Fruit fly (Drosophila melanogaster) whole organism, pupa: ENCODE measurements around the gene MED10.

Source experiments
- CG12605 ChIP-seq: fragments of 200-800 bp; sonication (Bioruptor generic); IDR thresholded peaks from 2 replicates; pipeline ENCODE4 v1.3.6; 2022; ENCODE audit warnings: missing biosample characterization, missing genetic modification characterization
- CG17806 ChIP-seq: fragments of 200-800 bp; sonication (Bioruptor generic); optimal IDR thresholded peaks from 2 replicates; lab custom pipeline; 2018; ENCODE audit warnings: missing biosample characterization, mild to moderate bottlenecking, missing genetic modification characterization, moderate library complexity
- CG32121 ChIP-seq: fragments of 200-800 bp; sonication (Bioruptor generic); IDR thresholded peaks from 2 replicates; pipeline ENCODE4 v1.3.6; 2022; ENCODE audit warnings: missing biosample characterization, missing genetic modification characterization
- CG8159 ChIP-seq: fragments of 200-800 bp; sonication (Bioruptor generic); optimal IDR thresholded peaks from 3 replicates; lab custom pipeline; 2018; ENCODE audit warnings: missing biosample characterization, mild to moderate bottlenecking, missing genetic modification characterization, moderate library complexity
- Pif1A ChIP-seq: fragments of 200-800 bp; sonication (Bioruptor generic); optimal IDR thresholded peaks from 3 replicates; lab custom pipeline; 2016; ENCODE audit warnings: missing biosample characterization, missing genetic modification characterization
- Pif1B ChIP-seq: fragments of 200-800 bp; sonication (Bioruptor generic); optimal IDR thresholded peaks from 3 replicates; lab custom pipeline; 2016; ENCODE audit warnings: missing biosample characterization, missing genetic modification characterization
- Snoo ChIP-seq: fragments of 200-800 bp; sonication (Bioruptor generic); optimal IDR thresholded peaks from 3 replicates; lab custom pipeline; 2017; ENCODE audit warnings: missing biosample characterization, mild to moderate bottlenecking, missing genetic modification characterization, inconsistent platforms
- gl ChIP-seq: fragments of 200-800 bp; sonication (Bioruptor generic); optimal IDR thresholded peaks from 2 replicates; lab custom pipeline; 2018; ENCODE audit warnings: missing biosample characterization, mild to moderate bottlenecking, missing genetic modification characterization
- rn ChIP-seq: fragments of 200-800 bp; sonication (Bioruptor generic); IDR thresholded peaks from 2 replicates; pipeline ENCODE4 v1.3.6; 2022; ENCODE audit warnings: missing biosample characterization, missing genetic modification characterization

DNA sequence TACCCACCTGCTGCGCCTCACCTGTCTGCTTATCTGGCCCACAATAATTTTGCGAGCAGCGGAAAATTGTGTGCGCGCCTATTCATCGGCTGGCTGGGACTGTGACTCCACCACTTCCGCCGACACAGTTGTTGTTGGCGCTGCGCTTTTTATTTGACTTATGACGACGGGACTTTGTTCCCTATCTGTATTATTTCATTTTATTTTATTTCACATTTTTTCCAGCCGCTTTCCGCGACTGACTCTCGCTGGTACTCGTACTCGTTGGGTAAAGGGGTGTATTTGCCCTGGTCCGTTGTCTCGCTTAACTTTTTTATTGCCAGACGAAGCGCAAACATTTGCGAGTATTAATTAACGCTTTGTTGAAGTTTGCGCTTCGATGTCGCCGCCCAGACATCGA, 41.0 kb upstream of the MED10 start:
- no peak for TF ChIP-seq CG8159 (tag; lab: Kevin White, UChicago)
- TF ChIP-seq Snoo (tag; lab: Kevin White, UChicago): peak; percentile 39
- 0 out of 2 replicates have a peak, but pooled peaks have one; percentile 13 for TF ChIP-seq rn (GFP tag; lab: Robert Waterston, UW)
- peak; percentile 48 for TF ChIP-seq gl (tag; lab: Kevin White, UChicago)
- TF ChIP-seq CG17806 (tag; lab: Kevin White, UChicago): no peak
- TF ChIP-seq CG32121 (GFP tag; lab: Robert Waterston, UW): 0 out of 2 replicates have a peak, but pooled peaks have one; percentile 37
- TF ChIP-seq Pif1B: peak; percentile 39
- peak; percentile 29 for TF ChIP-seq Pif1A (GFP tag; lab: Kevin White, UChicago)
- TF ChIP-seq CG12605 (GFP tag; lab: Robert Waterston, UW): no peak
